Worm (Caenorhabditis elegans) whole organism, L1 larva: ENCODE measurements around the gene efk-1.
A peak's percentile ranks its signal among the peaks of the same experiment; 100 is the strongest.

Experiments
- C04F5.9 ChIP-seq: sonication (generic microtip); optimal IDR thresholded peaks from 2 replicates; lab custom pipeline; 2016; ENCODE audit warnings: missing genetic modification characterization, missing compliant biosample characterization
- C16A3.4 ChIP-seq: fragments of 150-350 bp; optimal IDR thresholded peaks from 2 replicates; lab custom pipeline; 2014; ENCODE audit warnings: missing biosample characterization, missing genetic modification characterization
- Y116A8C.19 ChIP-seq: sonication (generic microtip); optimal IDR thresholded peaks from 2 replicates; lab custom pipeline; 2016; ENCODE audit warnings: missing compliant biosample characterization, missing genetic modification characterization, borderline replicate concordance
- aha-1 ChIP-seq: fragments of 150-350 bp; optimal IDR thresholded peaks from 2 replicates; lab custom pipeline; 2014; ENCODE audit warnings: missing biosample characterization, missing genetic modification characterization
- alr-1 ChIP-seq: fragments of 200-800 bp; sonication (Bioruptor generic); optimal IDR thresholded peaks from 2 replicates; lab custom pipeline; 2018; ENCODE audit warnings: borderline replicate concordance, mild to moderate bottlenecking, missing genetic modification characterization, missing compliant biosample characterization
- ceh-63 ChIP-seq: fragments of 200-800 bp; sonication (Bioruptor generic); optimal IDR thresholded peaks from 2 replicates; lab custom pipeline; 2018; ENCODE audit warnings: mild to moderate bottlenecking, missing genetic modification characterization, missing compliant biosample characterization
- ceh-82 ChIP-seq, 3 experiments: fragments of 150-350 bp in 1 of 3; sonication (generic microtip) in 2 of 3; optimal IDR thresholded peaks; 2 replicates each; lab custom pipeline; 2014 to 2017; ENCODE audit warnings: missing biosample characterization in 3 of 3, missing genetic modification characterization in 3 of 3
- ceh-88 ChIP-seq: fragments of 200-800 bp; sonication (Bioruptor generic); IDR thresholded peaks from 2 replicates; pipeline ENCODE4 v1.3.6; 2022; ENCODE audit warnings: missing genetic modification characterization, missing compliant biosample characterization
- ces-1 ChIP-seq: fragments of 150-350 bp; optimal IDR thresholded peaks from 2 replicates; lab custom pipeline; 2014; ENCODE audit warnings: missing biosample characterization, missing genetic modification reagents, missing genetic modification characterization
- dpl-1 ChIP-seq, 3 experiments: fragments of 150-350 bp in 2 of 3; sonication (generic microtip) in 1 of 3; optimal IDR thresholded peaks; 2 replicates each; lab custom pipeline; 2014 to 2017; ENCODE audit warnings: missing biosample characterization in 3 of 3, missing genetic modification characterization in 3 of 3, missing genetic modification reagents in 3 of 3
- dsc-1 ChIP-seq: sonication (generic microtip); optimal IDR thresholded peaks from 2 replicates; lab custom pipeline; 2016; ENCODE audit warnings: mild to moderate bottlenecking, missing genetic modification characterization, missing compliant biosample characterization
- efl-1 ChIP-seq, 4 experiments: fragments of 150-350 bp; optimal IDR thresholded peaks in 3 of 4; peaks in 1 of 4; 1 replicate in 1 of 4; 2 replicates in 3 of 4; lab custom pipeline; 2014; ENCODE audit warnings: missing biosample characterization in 2 of 4, missing genetic modification characterization in 2 of 4, missing genetic modification reagents in 2 of 4
- egl-13 ChIP-seq: sonication (generic microtip); optimal IDR thresholded peaks from 2 replicates; lab custom pipeline; 2016; ENCODE audit warnings: missing genotype, missing genetic modification reagents, missing genetic modification characterization, missing compliant biosample characterization
- egl-27 ChIP-seq, 2 experiments: fragments of 150-350 bp in 1 of 2; sonication (generic microtip); optimal IDR thresholded peaks; 3 replicates each; lab custom pipeline; 2017 to 2018; ENCODE audit warnings: missing biosample characterization in 2 of 2, missing genetic modification characterization in 2 of 2, missing genetic modification reagents in 2 of 2
- elt-2 ChIP-seq: sonication (generic microtip); optimal IDR thresholded peaks from 2 replicates; lab custom pipeline; 2016; ENCODE audit warnings: missing genetic modification characterization, mild to moderate bottlenecking, inconsistent platforms, missing compliant biosample characterization, missing genetic modification reagents
- ets-5 ChIP-seq: fragments of 200-800 bp; sonication (Bioruptor generic); IDR thresholded peaks from 2 replicates; pipeline ENCODE4 v1.3.6; 2022; ENCODE audit warnings: missing genetic modification characterization, missing compliant biosample characterization
- fkh-10 ChIP-seq: sonication (generic microtip); optimal IDR thresholded peaks from 2 replicates; lab custom pipeline; 2017; ENCODE audit warnings: missing biosample characterization, missing genetic modification reagents, missing genetic modification characterization
- fkh-4 ChIP-seq: sonication (generic microtip); optimal IDR thresholded peaks from 2 replicates; lab custom pipeline; 2016; ENCODE audit warnings: missing compliant biosample characterization, missing genetic modification characterization, borderline replicate concordance
- grh-1 ChIP-seq: fragments of 200-800 bp; sonication (Bioruptor generic); IDR thresholded peaks from 2 replicates; pipeline ENCODE4 v1.3.6; 2022; ENCODE audit warnings: missing genetic modification reagents, missing genetic modification characterization, missing compliant biosample characterization
- hpl-2 ChIP-seq: fragments of 150-350 bp; optimal IDR thresholded peaks from 2 replicates; lab custom pipeline; 2014; ENCODE audit warnings: missing biosample characterization, missing genetic modification reagents, missing genetic modification characterization
- lin-13 ChIP-seq: fragments of 150-350 bp; optimal IDR thresholded peaks from 2 replicates; lab custom pipeline; 2014; ENCODE audit warnings: missing biosample characterization, missing genetic modification reagents, missing genetic modification characterization
- lin-14 ChIP-seq: fragments of 200-800 bp; sonication (Bioruptor generic); optimal IDR thresholded peaks from 2 replicates; lab custom pipeline; 2018; ENCODE audit warnings: mild to moderate bottlenecking, missing genetic modification characterization, moderate library complexity, missing compliant biosample characterization
- lin-15B ChIP-seq: fragments of 150-350 bp; sonication (generic microtip); optimal IDR thresholded peaks from 3 replicates; lab custom pipeline; 2014; ENCODE audit warnings: missing biosample characterization, missing genetic modification characterization
- lin-35 ChIP-seq, 2 experiments: fragments of 150-350 bp; optimal IDR thresholded peaks; 2 replicates each; lab custom pipeline; 2014; ENCODE audit warnings: missing biosample characterization in 2 of 2, missing genetic modification characterization in 2 of 2, missing genetic modification reagents in 2 of 2
- lir-3 ChIP-seq: sonication (generic microtip); optimal IDR thresholded peaks from 2 replicates; lab custom pipeline; 2016; ENCODE audit warnings: mild to moderate bottlenecking, missing genetic modification characterization, moderate library complexity, missing compliant biosample characterization; ENCODE audit not compliant: poor library complexity
- lsy-2 ChIP-seq, 2 experiments: fragments of 150-350 bp; optimal IDR thresholded peaks; 2 replicates each; lab custom pipeline; 2014; ENCODE audit warnings: missing biosample characterization in 2 of 2, missing genetic modification characterization in 2 of 2
- mab-9 ChIP-seq: fragments of 200-800 bp; sonication (Bioruptor generic); IDR thresholded peaks from 2 replicates; pipeline ENCODE4 v1.3.6; 2022; ENCODE audit warnings: missing genetic modification reagents, missing genetic modification characterization, missing compliant biosample characterization
- mef-2 ChIP-seq: fragments of 150-350 bp; optimal IDR thresholded peaks from 2 replicates; lab custom pipeline; 2014; ENCODE audit warnings: missing biosample characterization, missing genetic modification characterization
- nhr-12 ChIP-seq: sonication (generic microtip); optimal IDR thresholded peaks from 2 replicates; lab custom pipeline; 2017; ENCODE audit warnings: missing biosample characterization, missing genetic modification characterization
- nhr-19 ChIP-seq: fragments of 200-800 bp; sonication (Bioruptor generic); conservative IDR thresholded peaks from 2 replicates; pipeline ENCODE4 v1.3.6; 2022; ENCODE audit warnings: missing genetic modification characterization, missing compliant biosample characterization
- nhr-237 ChIP-seq: fragments of 150-350 bp; optimal IDR thresholded peaks from 2 replicates; lab custom pipeline; 2014; ENCODE audit warnings: missing biosample characterization, missing genetic modification characterization
- nhr-47 ChIP-seq: sonication (generic microtip); optimal IDR thresholded peaks from 2 replicates; lab custom pipeline; 2016; ENCODE audit warnings: mild to moderate bottlenecking, missing genetic modification characterization, moderate library complexity, missing compliant biosample characterization
- nhr-71 ChIP-seq: sonication (generic microtip); optimal IDR thresholded peaks from 2 replicates; lab custom pipeline; 2016; ENCODE audit warnings: mild to moderate bottlenecking, missing genetic modification characterization, moderate library complexity, missing compliant biosample characterization
- nhr-77 ChIP-seq: fragments of 150-350 bp; optimal IDR thresholded peaks from 2 replicates; lab custom pipeline; 2014; ENCODE audit warnings: missing biosample characterization, missing genetic modification characterization
- nhr-85 ChIP-seq: sonication (generic microtip); peaks from one replicate; lab custom pipeline; 2016; ENCODE audit warnings: missing genetic modification characterization, inconsistent platforms, missing compliant biosample characterization
- rnt-1 ChIP-seq: sonication (generic microtip); optimal IDR thresholded peaks from 2 replicates; lab custom pipeline; 2016; ENCODE audit warnings: mild to moderate bottlenecking, missing genetic modification characterization, moderate library complexity, missing compliant biosample characterization
- sox-4 ChIP-seq: sonication (generic microtip); optimal IDR thresholded peaks from 2 replicates; lab custom pipeline; 2016; ENCODE audit warnings: missing genetic modification characterization, missing compliant biosample characterization
- sup-37 ChIP-seq: fragments of 200-800 bp; sonication (Bioruptor generic); optimal IDR thresholded peaks from 2 replicates; lab custom pipeline; 2018; ENCODE audit warnings: mild to moderate bottlenecking, missing genetic modification characterization, missing compliant biosample characterization
- swsn-7 ChIP-seq: sonication (generic microtip); optimal IDR thresholded peaks from 2 replicates; lab custom pipeline; 2016; ENCODE audit warnings: missing genetic modification characterization, missing compliant biosample characterization
- tbx-2 ChIP-seq: sonication (generic microtip); optimal IDR thresholded peaks from 2 replicates; lab custom pipeline; 2016; ENCODE audit warnings: missing genetic modification characterization, missing compliant biosample characterization
- unc-130 ChIP-seq: fragments of 150-350 bp; optimal IDR thresholded peaks from 2 replicates; lab custom pipeline; 2017; ENCODE audit warnings: missing biosample characterization, missing genetic modification characterization, inconsistent platforms
- unc-62 ChIP-seq: fragments of 150-350 bp; optimal IDR thresholded peaks from 2 replicates; lab custom pipeline; 2014; ENCODE audit warnings: missing biosample characterization, missing genetic modification reagents, missing genetic modification characterization
- unc-98 ChIP-seq: fragments of 200-800 bp; sonication (Bioruptor generic); IDR thresholded peaks from 2 replicates; pipeline ENCODE4 v1.3.6; 2022; ENCODE audit warnings: missing genetic modification characterization, missing compliant biosample characterization
- vab-15 ChIP-seq: sonication (generic microtip); optimal IDR thresholded peaks from 2 replicates; lab custom pipeline; 2017; ENCODE audit warnings: missing genotype, mild to moderate bottlenecking, missing genetic modification characterization, missing compliant biosample characterization
- xbp-1 ChIP-seq: sonication (generic microtip); optimal IDR thresholded peaks from 2 replicates; lab custom pipeline; 2016; ENCODE audit warnings: missing genetic modification characterization, missing compliant biosample characterization
- ztf-11 ChIP-seq, 2 experiments: sonication (generic microtip); optimal IDR thresholded peaks; 2 replicates each; lab custom pipeline; 2016 to 2017; ENCODE audit warnings: missing genetic modification characterization in 2 of 2, missing biosample characterization in 1 of 2, missing compliant biosample characterization in 1 of 2
- ztf-4 ChIP-seq: fragments of 150-350 bp; optimal IDR thresholded peaks from 2 replicates; lab custom pipeline; 2014; ENCODE audit warnings: missing biosample characterization, missing genetic modification characterization

Gene efk-1

ce11 chrIII:6137431-6137830 lies 30.9 kb downstream of the efk-1 start (continued):
- TF ChIP-seq lsy-2 (tag; optimal IDR thresholded peaks at IDR 0.05; lab: Kevin White, UChicago) (peak; percentile 70 to 72), lin-13 (peak; percentile 65), xbp-1 (tag; lab: Kevin White, UChicago) (peak; percentile 63), Y116A8C.19 (tag; lab: Kevin White, UChicago) (no peak), mab-9 (GFP tag; lab: Robert Waterston, UW) (0 out of 2 replicates have a peak, but pooled peaks have one; percentile 31), ceh-88 (GFP tag; lab: Robert Waterston, UW) (no peak), vab-15 (tag; lab: Kevin White, UChicago) (no peak), lin-15B (tag; lab: Kevin White, UChicago) (no peak), dpl-1 (GFP tag; optimal IDR thresholded peaks at IDR 0.05; lab: Kevin White, UChicago) (peak in 2 of 3 experiments; percentile 17 to 29), elt-2 (tag; lab: Kevin White, UChicago) (no peak), egl-27 (tag; optimal IDR thresholded peaks at IDR 0.05; lab: Kevin White, UChicago) (peak in 1 of 2 experiments; percentile 48), grh-1 (no peak), C16A3.4 (tag; lab: Kevin White, UChicago) (no peak), nhr-237 (tag; lab: Kevin White, UChicago) (no peak), nhr-71 (tag; lab: Kevin White, UChicago) (peak; percentile 89), ceh-82 (tag; optimal IDR thresholded peaks at IDR 0.05; lab: Kevin White, UChicago) (peak; percentile 3 to 82 (median 78)), egl-13 (tag; lab: Kevin White, UChicago) (peak; percentile 51), ceh-63 (GFP tag; lab: Kevin White, UChicago) (no peak), mef-2 (no peak), aha-1 (tag; lab: Kevin White, UChicago) (no peak), efl-1 (optimal IDR thresholded peaks at IDR 0.05; lab: Kevin White, UChicago) (peak; percentile 47 to 55), efl-1 (GFP tag; optimal IDR thresholded peaks at IDR 0.05 in 1 of 2; lab: Kevin White, UChicago) (peak in 1 of 2 experiments; percentile 35), dsc-1 (tag; lab: Kevin White, UChicago) (peak; percentile 55), sox-4 (tag; lab: Kevin White, UChicago) (no peak), unc-62 (GFP tag; lab: Kevin White, UChicago) (no peak), fkh-10 (GFP tag; lab: Kevin White, UChicago) (peak; percentile 96), hpl-2 (GFP tag; lab: Kevin White, UChicago) (no peak), nhr-85 (tag; lab: Kevin White, UChicago) (no peak), C04F5.9 (no peak), nhr-12 (tag; lab: Kevin White, UChicago) (no peak), fkh-4 (no peak), ztf-11 (tag; optimal IDR thresholded peaks at IDR 0.05; lab: Kevin White, UChicago) (no peak), rnt-1 (tag; lab: Kevin White, UChicago) (peak; percentile 71), ztf-4 (peak; percentile 65), swsn-7 (peak; percentile 77)
- TF ChIP-seq, all 84 proteins: peak for 34

- no peak for TF ChIP-seq ets-5
- peak in 1 of 2 experiments; percentile 12 for TF ChIP-seq lsy-2 (tag; optimal IDR thresholded peaks at IDR 0.05; lab: Kevin White, UChicago)
- no peak for TF ChIP-seq sup-37 (GFP tag; lab: Kevin White, UChicago)
- no peak for TF ChIP-seq lin-14 (GFP tag; lab: Kevin White, UChicago)
- no peak for TF ChIP-seq mab-9 (GFP tag; lab: Robert Waterston, UW)
- no peak for TF ChIP-seq unc-98
Measured at ce11 chrIII:6136178-6136577, 32.2 kb downstream of the efk-1 start, which contains the start of gene mvk-1. Gene mvk-1, minus strand, starts transcription at chrIII:6136278.

ce11 chrIII:6135211-6135610 lies 33.1 kb downstream of the efk-1 start:
- no peak for TF ChIP-seq ceh-88 (GFP tag; lab: Robert Waterston, UW)
- no peak for TF ChIP-seq nhr-77 (tag; lab: Kevin White, UChicago)
- TF ChIP-seq ceh-82 (tag; optimal IDR thresholded peaks at IDR 0.05; lab: Kevin White, UChicago), result peak in 1 of 3 experiments; percentile 57
- peak; percentile 20 for TF ChIP-seq tbx-2 (tag; lab: Kevin White, UChicago)
- TF ChIP-seq lir-3 (tag; lab: Kevin White, UChicago), result no peak
- TF ChIP-seq nhr-47 (tag; lab: Kevin White, UChicago), result no peak
- peak; percentile 5 for TF ChIP-seq swsn-7
- peak; percentile 15 for TF ChIP-seq nhr-71 (tag; lab: Kevin White, UChicago)
- TF ChIP-seq unc-62 (GFP tag; lab: Kevin White, UChicago), result no peak
- no peak for TF ChIP-seq ces-1 (GFP tag; lab: Kevin White, UChicago)
- TF ChIP-seq lin-14 (GFP tag; lab: Kevin White, UChicago), result peak; percentile 83
- no peak for TF ChIP-seq alr-1 (tag; lab: Kevin White, UChicago)
- TF ChIP-seq fkh-10 (GFP tag; lab: Kevin White, UChicago), result peak; percentile 68
- TF ChIP-seq unc-130 (tag; lab: Kevin White, UChicago), result no peak
- TF ChIP-seq rnt-1 (tag; lab: Kevin White, UChicago), result no peak
- TF ChIP-seq lin-35 (GFP tag; optimal IDR thresholded peaks at IDR 0.05; lab: Kevin White, UChicago), result no peak
- no peak for TF ChIP-seq vab-15 (tag; lab: Kevin White, UChicago)
- TF ChIP-seq nhr-19 (GFP tag; lab: Robert Waterston, UW), result no peak
